Worm (Caenorhabditis elegans): ENCODE data around the gene sre-43.

DNA sequence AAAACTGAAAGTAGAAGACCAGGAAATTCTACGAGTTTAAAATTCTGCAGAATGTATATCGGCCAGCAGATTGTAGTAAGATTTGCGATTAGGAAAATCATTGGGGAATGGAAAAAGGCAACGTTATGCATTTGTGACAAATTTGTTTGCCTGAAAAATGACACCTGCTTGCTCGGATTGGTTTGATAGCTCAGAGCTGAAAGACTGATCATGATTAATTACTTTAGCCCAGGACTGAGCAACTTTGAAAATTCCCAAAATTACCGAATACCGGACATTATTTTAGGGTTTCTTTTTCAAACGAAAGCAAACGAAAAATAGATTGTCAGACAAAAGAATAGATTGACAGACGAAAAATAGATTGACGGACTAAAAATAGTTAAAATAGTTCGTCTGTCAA, 15.7 kb upstream of the sre-43 start, which contains the start of gene sre-47:
- TF ChIP-seq elt-3 (tag; optimal IDR thresholded peaks at IDR 0.05) (no peak), nhr-76 (tag; optimal IDR thresholded peaks at IDR 0.05) (no peak), mep-1 (tag; optimal IDR thresholded peaks at IDR 0.05) (no peak), snpc-4 (tag; optimal IDR thresholded peaks at IDR 0.05) (no peak), ztf-11 (tag; optimal IDR thresholded peaks at IDR 0.05) (no peak)
